Comparison of ENCODE assay signal across 1 fruit fly cellular context in genomic region chr3R:31721958-31722357, dm6.
TF ChIP-seq lines count a peak whose summit lies in the region.

No protein-coding gene starts in this region.

TF ChIP-seq in whole organism, embryonic, 481 proteins besides CTCF, POLR2A, EP300 and RAD21 (continued from another document and continues in another):
- TF ChIP-seq CG9437 (GFP tag; optimal IDR thresholded peaks at IDR 0.05; lab: Kevin White, UChicago) (no peak), lilli (GFP tag; optimal IDR thresholded peaks at IDR 0.05; lab: Kevin White, UChicago) (no peak), sqz (GFP tag; optimal IDR thresholded peaks at IDR 0.05; lab: Kevin White, UChicago) (peak; percentile 63), sd (tag; optimal IDR thresholded peaks at IDR 0.05; lab: Kevin White, UChicago) (peak; percentile 54), D19A (tag; optimal IDR thresholded peaks at IDR 0.05; lab: Kevin White, UChicago) (no peak), da (GFP tag; optimal IDR thresholded peaks at IDR 0.05; lab: Kevin White, UChicago) (no peak), CG8281 (tag; optimal IDR thresholded peaks at IDR 0.05; lab: Kevin White, UChicago) (no peak), CG2120 (GFP tag; optimal IDR thresholded peaks at IDR 0.05; lab: Kevin White, UChicago) (no peak), zf30C (GFP tag; optimal IDR thresholded peaks at IDR 0.05; lab: Kevin White, UChicago) (no peak), CG8290 (GFP tag; optimal IDR thresholded peaks at IDR 0.05; lab: Kevin White, UChicago) (no peak), CG8290 (tag; optimal IDR thresholded peaks at IDR 0.05; lab: Kevin White, UChicago) (peak in 1 of 2 experiments; percentile 43), CG10654 (GFP tag; optimal IDR thresholded peaks at IDR 0.05; lab: Kevin White, UChicago) (no peak), CG14860 (GFP tag; IDR thresholded peaks at IDR 0.05; lab: Robert Waterston, UW; ENCODE audit: partially characterized antibody) (0 out of 3 replicates have a peak, but pooled peaks have one; percentile 28), bbx (GFP tag; IDR thresholded peaks at IDR 0.05; lab: Robert Waterston, UW; ENCODE audit: partially characterized antibody) (no peak), CG17359 (tag; optimal IDR thresholded peaks at IDR 0.05; lab: Kevin White, UChicago) (peak; percentile 38), sr (GFP tag; IDR thresholded peaks at IDR 0.05; lab: Robert Waterston, UW) (peak; percentile 85; the same call in 2 of the 3 replicates), CG2678 (tag; optimal IDR thresholded peaks at IDR 0.05; lab: Kevin White, UChicago) (peak; percentile 33), eve (GFP tag; optimal IDR thresholded peaks at IDR 0.05; lab: Kevin White, UChicago) (no peak), ERR (GFP tag; optimal IDR thresholded peaks at IDR 0.05; lab: Kevin White, UChicago) (no peak), B-H2 (GFP tag; optimal IDR thresholded peaks at IDR 0.05; lab: Kevin White, UChicago) (peak; percentile 58), Asciz (GFP tag; optimal IDR thresholded peaks at IDR 0.05; lab: Kevin White, UChicago) (no peak), Rfx (GFP tag; IDR thresholded peaks at IDR 0.05; lab: Robert Waterston, UW) (peak; percentile 40), Bdp1 (GFP tag; optimal IDR thresholded peaks at IDR 0.05; lab: Kevin White, UChicago) (no peak), fd96Cb (tag; optimal IDR thresholded peaks at IDR 0.05; lab: Kevin White, UChicago) (no peak), CG10209 (GFP tag; optimal IDR thresholded peaks at IDR 0.05; lab: Kevin White, UChicago) (peak; percentile 32), ci (GFP tag; IDR thresholded peaks at IDR 0.05; lab: Robert Waterston, UW) (peak; percentile 37; the same call in 1 of the 3 replicates), CG4707 (GFP tag; optimal IDR thresholded peaks at IDR 0.05; lab: Kevin White, UChicago) (no peak), CG10366 (GFP tag; IDR thresholded peaks at IDR 0.05; lab: Robert Waterston, UW) (no peak), CG12942 (GFP tag; optimal IDR thresholded peaks at IDR 0.05; lab: Kevin White, UChicago) (no peak), HLH54F (GFP tag; optimal IDR thresholded peaks at IDR 0.05; lab: Kevin White, UChicago) (no peak), PHDP (tag; optimal IDR thresholded peaks at IDR 0.05; lab: Kevin White, UChicago) (peak; percentile 13), bowl (GFP tag; IDR thresholded peaks at IDR 0.05; lab: Robert Waterston, UW) (no peak), wdn (GFP tag; IDR thresholded peaks at IDR 0.05; lab: Robert Waterston, UW) (no peak), pros (GFP tag; optimal IDR thresholded peaks at IDR 0.05; lab: Kevin White, UChicago) (peak; percentile 14), CG10543 (GFP tag; optimal IDR thresholded peaks at IDR 0.05; lab: Kevin White, UChicago) (peak; percentile 69), CG13894 (tag; optimal IDR thresholded peaks at IDR 0.05; lab: Kevin White, UChicago) (peak; percentile 72), Sry-δ (GFP tag; optimal IDR thresholded peaks at IDR 0.05; lab: Kevin White, UChicago) (no peak), run (tag; optimal IDR thresholded peaks at IDR 0.05; lab: Kevin White, UChicago) (no peak), klu (GFP tag; IDR thresholded peaks at IDR 0.05; lab: Robert Waterston, UW) (0 out of 2 replicates have a peak, but pooled peaks have one; percentile 8), Xbp1 (GFP tag; optimal IDR thresholded peaks at IDR 0.05; lab: Kevin White, UChicago) (no peak), CG31365 (tag; optimal IDR thresholded peaks at IDR 0.05; lab: Kevin White, UChicago) (peak; percentile 14), CG10565 (GFP tag; optimal IDR thresholded peaks at IDR 0.05; lab: Kevin White, UChicago) (no peak), CG30403 (GFP tag; optimal IDR thresholded peaks at IDR 0.05; lab: Kevin White, UChicago) (no peak), Ssrp (tag; optimal IDR thresholded peaks at IDR 0.05; lab: Kevin White, UChicago) (no peak), Hmr (GFP tag; optimal IDR thresholded peaks at IDR 0.05; lab: Kevin White, UChicago) (peak; percentile 41), ham (GFP tag; IDR thresholded peaks at IDR 0.05; lab: Robert Waterston, UW) (no peak), CG12071 (GFP tag; optimal IDR thresholded peaks at IDR 0.05; lab: Kevin White, UChicago) (peak; percentile 8), Ets65A (GFP tag; lab: Kevin White, UChicago) (no peak), lbe (GFP tag; optimal IDR thresholded peaks at IDR 0.05; lab: Kevin White, UChicago) (no peak), croc (GFP tag; conservative IDR thresholded peaks at IDR 0.05; lab: Robert Waterston, UW) (no peak), Hr39 (optimal IDR thresholded peaks at IDR 0.05; lab: Kevin White, UChicago) (no peak), Elba2 (GFP tag; optimal IDR thresholded peaks at IDR 0.05; lab: Kevin White, UChicago) (no peak), cg (GFP tag; optimal IDR thresholded peaks at IDR 0.05; lab: Kevin White, UChicago) (peak; percentile 67), sna (GFP tag; IDR thresholded peaks at IDR 0.05; lab: Robert Waterston, UW; ENCODE audit: partially characterized antibody) (no peak), row (GFP tag; IDR thresholded peaks at IDR 0.05; lab: Robert Waterston, UW) (0 out of 3 replicates have a peak, but pooled peaks have one; percentile 6), hkb (optimal IDR thresholded peaks at IDR 0.05; lab: Kevin White, UChicago) (no peak), hkb (GFP tag; IDR thresholded peaks at IDR 0.05; lab: Robert Waterston, UW) (no peak), fd64A (GFP tag; optimal IDR thresholded peaks at IDR 0.05; lab: Kevin White, UChicago) (no peak), stc (GFP tag; IDR thresholded peaks at IDR 0.05; lab: Robert Waterston, UW) (no peak; the same call in 1 of the 2 replicates), CG17385 (GFP tag; optimal IDR thresholded peaks at IDR 0.05; lab: Kevin White, UChicago) (peak; percentile 23), Adf1 (GFP tag; IDR thresholded peaks at IDR 0.05; lab: Robert Waterston, UW) (peak; percentile 44; the same call in 1 of the 2 replicates), CG12769 (tag; optimal IDR thresholded peaks at IDR 0.05; lab: Kevin White, UChicago) (peak; percentile 82), CG4360 (GFP tag; IDR thresholded peaks at IDR 0.05; lab: Robert Waterston, UW) (no peak), ac (GFP tag; optimal IDR thresholded peaks at IDR 0.05; lab: Kevin White, UChicago) (no peak), CG15269 (tag; optimal IDR thresholded peaks at IDR 0.05; lab: Kevin White, UChicago) (peak; percentile 13), CG10431 (GFP tag; optimal IDR thresholded peaks at IDR 0.05; lab: Kevin White, UChicago) (peak; percentile 28), gce (GFP tag; IDR thresholded peaks at IDR 0.05; lab: Robert Waterston, UW) (no peak), chinmo (GFP tag; IDR thresholded peaks at IDR 0.05; lab: Robert Waterston, UW; ENCODE audit: partially characterized antibody) (peak; percentile 77; the same call in 1 of the 4 replicates), HHEX (GFP tag; optimal IDR thresholded peaks at IDR 0.05; lab: Kevin White, UChicago) (no peak), CG2889 (GFP tag; IDR thresholded peaks at IDR 0.05; lab: Robert Waterston, UW) (no peak), Hey (tag; optimal IDR thresholded peaks at IDR 0.05; lab: Kevin White, UChicago) (no peak), ttk (GFP tag; IDR thresholded peaks at IDR 0.05; lab: Robert Waterston, UW) (peak; percentile 44; the same call in 1 of the 2 replicates), CoRest (tag; optimal IDR thresholded peaks at IDR 0.05; lab: Kevin White, UChicago) (peak; percentile 14), Ravus (GFP tag; IDR thresholded peaks at IDR 0.05; lab: Robert Waterston, UW) (no peak), MBD-R2 (GFP tag; IDR thresholded peaks at IDR 0.05; lab: Robert Waterston, UW) (peak; percentile 26; the same call in 1 of the 2 replicates), az2 (GFP tag; optimal IDR thresholded peaks at IDR 0.05; lab: Kevin White, UChicago) (no peak), fru (optimal IDR thresholded peaks at IDR 0.05; lab: Kevin White, UChicago) (no peak), CG11504 (tag; optimal IDR thresholded peaks at IDR 0.05; lab: Kevin White, UChicago) (no peak), CG4328 (GFP tag; optimal IDR thresholded peaks at IDR 0.05; lab: Kevin White, UChicago) (no peak), abd-A (tag; optimal IDR thresholded peaks at IDR 0.05; lab: Kevin White, UChicago) (peak; percentile 34), hbn (GFP tag; IDR thresholded peaks at IDR 0.05; lab: Robert Waterston, UW; ENCODE audit: partially characterized antibody) (no peak), CrebB (tag; optimal IDR thresholded peaks at IDR 0.05; lab: Kevin White, UChicago) (peak; percentile 32), sc (optimal IDR thresholded peaks at IDR 0.05; lab: Kevin White, UChicago) (no peak), sc (GFP tag; optimal IDR thresholded peaks at IDR 0.05; lab: Kevin White, UChicago) (no peak), CG9215 (GFP tag; IDR thresholded peaks at IDR 0.05; lab: Robert Waterston, UW) (no peak), cas (GFP tag; IDR thresholded peaks at IDR 0.05; lab: Robert Waterston, UW) (no peak), cwo (GFP tag; optimal IDR thresholded peaks at IDR 0.05; lab: Kevin White, UChicago) (peak; percentile 31), Hmx (GFP tag; optimal IDR thresholded peaks at IDR 0.05; lab: Kevin White, UChicago) (no peak), gsb (GFP tag; IDR thresholded peaks at IDR 0.05; lab: Robert Waterston, UW) (no peak), CG18619 (GFP tag; optimal IDR thresholded peaks at IDR 0.05; lab: Kevin White, UChicago) (no peak), dm (GFP tag; optimal IDR thresholded peaks at IDR 0.05; lab: Kevin White, UChicago) (no peak), caup (GFP tag; optimal IDR thresholded peaks at IDR 0.05; lab: Kevin White, UChicago; ENCODE audit: severe bottlenecking) (no peak), Hand (GFP tag; optimal IDR thresholded peaks at IDR 0.05; lab: Kevin White, UChicago) (no peak), E2f1 (GFP tag; IDR thresholded peaks at IDR 0.05; lab: Robert Waterston, UW) (no peak), bsh (GFP tag; optimal IDR thresholded peaks at IDR 0.05; lab: Kevin White, UChicago) (no peak), prd (optimal IDR thresholded peaks at IDR 0.05; lab: Kevin White, UChicago) (no peak), prd (GFP tag; IDR thresholded peaks at IDR 0.05; lab: Robert Waterston, UW) (0 out of 3 replicates have a peak, but pooled peaks have one; percentile 7), CG13775 (GFP tag; optimal IDR thresholded peaks at IDR 0.05; lab: Kevin White, UChicago) (no peak), Ada2b (GFP tag; IDR thresholded peaks at IDR 0.05; lab: Robert Waterston, UW) (no peak), tll (GFP tag; optimal IDR thresholded peaks at IDR 0.05; lab: Kevin White, UChicago) (no peak), tgo (GFP tag; IDR thresholded peaks at IDR 0.05; lab: Robert Waterston, UW) (0 out of 3 replicates have a peak, but pooled peaks have one; percentile 13), CG10979 (tag; optimal IDR thresholded peaks at IDR 0.05; lab: Kevin White, UChicago) (no peak), Max (GFP tag; optimal IDR thresholded peaks at IDR 0.05; lab: Kevin White, UChicago) (no peak), so (GFP tag; IDR thresholded peaks at IDR 0.05; lab: Robert Waterston, UW) (peak; percentile 52; the same call in 1 of the 3 replicates), Trl (optimal IDR thresholded peaks at IDR 0.05; lab: Kevin White, UChicago) (peak; percentile 48 to 57), Trl (GFP tag; optimal IDR thresholded peaks at IDR 0.05; lab: Kevin White, UChicago) (no peak), CG34224 (GFP tag; IDR thresholded peaks at IDR 0.05; lab: Robert Waterston, UW; ENCODE audit: partially characterized antibody) (peak; percentile 27; the same call in 1 of the 3 replicates), CG15514 (GFP tag; optimal IDR thresholded peaks at IDR 0.05; lab: Kevin White, UChicago) (peak; percentile 25), ranshi (GFP tag; IDR thresholded peaks at IDR 0.05; lab: Robert Waterston, UW) (no peak), tna (GFP tag; IDR thresholded peaks at IDR 0.05; lab: Robert Waterston, UW; ENCODE audit: partially characterized antibody) (no peak), CG3407 (GFP tag; optimal IDR thresholded peaks at IDR 0.05; lab: Kevin White, UChicago) (peak; percentile 13), CG1832 (GFP tag; optimal IDR thresholded peaks at IDR 0.05; lab: Kevin White, UChicago) (peak; percentile 28), CG6175 (GFP tag; IDR thresholded peaks at IDR 0.05; lab: Robert Waterston, UW) (no peak), HmgZ (tag; optimal IDR thresholded peaks at IDR 0.05; lab: Kevin White, UChicago) (peak; percentile 27), p53 (GFP tag; optimal IDR thresholded peaks at IDR 0.05; lab: Kevin White, UChicago) (no peak), CG17186 (GFP tag; optimal IDR thresholded peaks at IDR 0.05; lab: Kevin White, UChicago) (no peak), CG6813 (GFP tag; optimal IDR thresholded peaks at IDR 0.05; lab: Kevin White, UChicago) (no peak), pan (optimal IDR thresholded peaks at IDR 0.05; lab: Kevin White, UChicago) (no peak), pan (GFP tag; optimal IDR thresholded peaks at IDR 0.05 in 1 of 2, IDR thresholded peaks at IDR 0.05 in 1 of 2) (peak in 1 of 2 experiments; percentile 33), Sox100B (GFP tag; optimal IDR thresholded peaks at IDR 0.05; lab: Kevin White, UChicago) (no peak), Gug (GFP tag; IDR thresholded peaks at IDR 0.05; lab: Robert Waterston, UW) (no peak), CG1233 (GFP tag; optimal IDR thresholded peaks at IDR 0.05; lab: Kevin White, UChicago) (no peak), insv (GFP tag; optimal IDR thresholded peaks at IDR 0.05; lab: Kevin White, UChicago) (no peak), CG32532 (GFP tag; IDR thresholded peaks at IDR 0.05; lab: Robert Waterston, UW) (peak; percentile 29; the same call in 1 of the 2 replicates), al (GFP tag; IDR thresholded peaks at IDR 0.05; lab: Robert Waterston, UW) (no peak), Fer1 (GFP tag; optimal IDR thresholded peaks at IDR 0.05; lab: Kevin White, UChicago) (peak; percentile 53), Xrp1 (GFP tag; IDR thresholded peaks at IDR 0.05; lab: Robert Waterston, UW) (0 out of 2 replicates have a peak, but pooled peaks have one; percentile 16), CG13287 (GFP tag; IDR thresholded peaks at IDR 0.05; lab: Robert Waterston, UW; ENCODE audit: partially characterized antibody) (no peak), sob (GFP tag; IDR thresholded peaks at IDR 0.05; lab: Robert Waterston, UW) (0 out of 2 replicates have a peak, but pooled peaks have one; percentile 23), jigr1 (GFP tag; IDR thresholded peaks at IDR 0.05; lab: Robert Waterston, UW) (no peak), CG12659 (GFP tag; optimal IDR thresholded peaks at IDR 0.05; lab: Kevin White, UChicago) (peak; percentile 16), amos (GFP tag; IDR thresholded peaks at IDR 0.05; lab: Robert Waterston, UW; ENCODE audit: partially characterized antibody) (peak; percentile 4; the same call in 1 of the 2 replicates), D19B (GFP tag; optimal IDR thresholded peaks at IDR 0.05; lab: Kevin White, UChicago) (no peak)
